Worm (Caenorhabditis elegans) whole organism, L3 larva: ENCODE data around the gene Y82E9BR.14.
A peak's percentile ranks its signal among the peaks of the same experiment; 100 is the strongest.

ENCODE experiments used
- R02D3.7 ChIP-seq: fragments of 150-350 bp; optimal IDR thresholded peaks from 2 replicates; lab custom pipeline; 2014; ENCODE audit warnings: missing biosample characterization, missing genetic modification characterization
- aly-2 ChIP-seq: fragments of 150-350 bp; optimal IDR thresholded peaks from 2 replicates; lab custom pipeline; 2014; ENCODE audit warnings: missing biosample characterization, missing genetic modification characterization
- ama-1 ChIP-seq: fragments of 150-350 bp; optimal IDR thresholded peaks from 2 replicates; lab custom pipeline; 2018
- ceh-16 ChIP-seq: sonication (generic microtip); optimal IDR thresholded peaks from 2 replicates; lab custom pipeline; 2017; ENCODE audit warnings: missing biosample characterization, missing genetic modification characterization
- ceh-28 ChIP-seq: fragments of 150-350 bp; optimal IDR thresholded peaks from 2 replicates; lab custom pipeline; 2014; ENCODE audit warnings: missing biosample characterization, missing genetic modification reagents, missing genetic modification characterization
- ceh-82 ChIP-seq: fragments of 150-350 bp; optimal IDR thresholded peaks from 2 replicates; lab custom pipeline; 2014; ENCODE audit warnings: missing biosample characterization, missing genetic modification characterization
- ceh-9 ChIP-seq: sonication (generic microtip); optimal IDR thresholded peaks from 2 replicates; lab custom pipeline; 2018; ENCODE audit warnings: missing biosample characterization, missing genetic modification characterization
- daf-12 ChIP-seq: fragments of 150-350 bp; optimal IDR thresholded peaks from 2 replicates; lab custom pipeline; 2014; ENCODE audit warnings: missing biosample characterization, missing genetic modification reagents, missing genetic modification characterization
- egl-27 ChIP-seq: sonication (generic microtip); optimal IDR thresholded peaks from 4 replicates; lab custom pipeline; 2017; ENCODE audit warnings: missing biosample characterization, missing genetic modification reagents, missing genetic modification characterization
- egl-5 ChIP-seq: fragments of 150-350 bp; optimal IDR thresholded peaks from 2 replicates; lab custom pipeline; 2017; ENCODE audit warnings: missing biosample characterization, missing genetic modification reagents, missing genetic modification characterization, inconsistent platforms
- elt-2 ChIP-seq: sonication (generic microtip); optimal IDR thresholded peaks from 2 replicates; lab custom pipeline; 2016; ENCODE audit warnings: missing genetic modification reagents, mild to moderate bottlenecking, missing genetic modification characterization, missing compliant biosample characterization
- elt-3 ChIP-seq, 3 experiments: fragments of 150-350 bp in 1 of 3; sonication (generic microtip) in 2 of 3; optimal IDR thresholded peaks; 2 replicates in 2 of 3; 4 replicates in 1 of 3; lab custom pipeline; 2014 to 2017; ENCODE audit warnings: missing biosample characterization in 3 of 3, missing genetic modification characterization in 3 of 3
- eor-1 ChIP-seq, 2 experiments: fragments of 150-350 bp; optimal IDR thresholded peaks; 2 replicates each; lab custom pipeline; 2014 to 2018; ENCODE audit warnings: missing biosample characterization in 2 of 2, missing genetic modification characterization in 2 of 2
- fkh-10 ChIP-seq: sonication (generic microtip); optimal IDR thresholded peaks from 2 replicates; lab custom pipeline; 2017; ENCODE audit warnings: missing biosample characterization, missing genetic modification reagents, missing genetic modification characterization
- fkh-2 ChIP-seq: fragments of 150-350 bp; optimal IDR thresholded peaks from 2 replicates; lab custom pipeline; 2014; ENCODE audit warnings: missing biosample characterization, missing genetic modification reagents, missing genetic modification characterization
- hmg-11 ChIP-seq: sonication (generic microtip); optimal IDR thresholded peaks from 2 replicates; lab custom pipeline; 2016; ENCODE audit warnings: missing genetic modification characterization, missing compliant biosample characterization
- jun-1 ChIP-seq: fragments of 150-350 bp; optimal IDR thresholded peaks from 2 replicates; lab custom pipeline; 2014; ENCODE audit warnings: missing biosample characterization, missing genetic modification reagents, missing genetic modification characterization
- lin-15B ChIP-seq: fragments of 150-350 bp; optimal IDR thresholded peaks from 2 replicates; lab custom pipeline; 2014; ENCODE audit warnings: missing biosample characterization, missing genetic modification characterization
- lin-39 ChIP-seq: fragments of 150-350 bp; optimal IDR thresholded peaks from 2 replicates; lab custom pipeline; 2018; ENCODE audit warnings: missing biosample characterization, missing genetic modification reagents, missing genetic modification characterization
- lsy-12 ChIP-seq: sonication (generic microtip); optimal IDR thresholded peaks from 2 replicates; lab custom pipeline; 2016; ENCODE audit warnings: mild to moderate bottlenecking, missing genetic modification characterization, missing compliant biosample characterization
- mdl-1 ChIP-seq: fragments of 150-350 bp; optimal IDR thresholded peaks from 2 replicates; lab custom pipeline; 2014; ENCODE audit warnings: missing biosample characterization, missing genetic modification characterization
- mml-1 ChIP-seq: fragments of 150-350 bp; sonication (generic microtip); optimal IDR thresholded peaks from 3 replicates; lab custom pipeline; 2014; ENCODE audit warnings: missing biosample characterization, missing genetic modification characterization
- nfya-1 ChIP-seq: sonication (generic microtip); optimal IDR thresholded peaks from 2 replicates; lab custom pipeline; 2017; ENCODE audit warnings: missing genetic modification characterization, mild to moderate bottlenecking, missing compliant biosample characterization, antibody characterized with exemption, moderate library complexity; ENCODE audit not compliant: insufficient read depth
- nhr-23 ChIP-seq: fragments of 150-350 bp; optimal IDR thresholded peaks from 2 replicates; lab custom pipeline; 2014; ENCODE audit warnings: missing biosample characterization, missing genetic modification reagents, missing genetic modification characterization
- nhr-237 ChIP-seq: fragments of 150-350 bp; optimal IDR thresholded peaks from 2 replicates; lab custom pipeline; 2014; ENCODE audit warnings: missing biosample characterization, missing genetic modification characterization
- nhr-25 ChIP-seq: sonication (generic microtip); optimal IDR thresholded peaks from 2 replicates; lab custom pipeline; 2017; ENCODE audit warnings: missing biosample characterization, missing genetic modification characterization
- nhr-43 ChIP-seq: sonication (generic microtip); optimal IDR thresholded peaks from 2 replicates; lab custom pipeline; 2016; ENCODE audit warnings: mild to moderate bottlenecking, missing genetic modification characterization, missing compliant biosample characterization; ENCODE audit not compliant: poor library complexity, severe bottlenecking
- nhr-67 ChIP-seq: fragments of 150-350 bp; optimal IDR thresholded peaks from 2 replicates; lab custom pipeline; 2014; ENCODE audit warnings: missing biosample characterization, missing genetic modification characterization
- nhr-76 ChIP-seq: fragments of 150-350 bp; sonication (generic microtip); optimal IDR thresholded peaks from 5 replicates; lab custom pipeline; 2014; ENCODE audit warnings: missing biosample characterization, missing genetic modification characterization
- pha-4 ChIP-seq: fragments of 150-350 bp; optimal IDR thresholded peaks from 2 replicates; lab custom pipeline; 2014; ENCODE audit warnings: missing biosample characterization, missing genetic modification reagents, missing genetic modification characterization
- pqm-1 ChIP-seq: fragments of 150-350 bp; optimal IDR thresholded peaks from 2 replicates; lab custom pipeline; 2017; ENCODE audit warnings: missing biosample characterization, missing genetic modification characterization, inconsistent platforms
- sea-2 ChIP-seq: fragments of 150-350 bp; sonication (generic microtip); optimal IDR thresholded peaks from 4 replicates; lab custom pipeline; 2014; ENCODE audit warnings: missing biosample characterization, missing genetic modification reagents, missing genetic modification characterization
- skn-1 ChIP-seq: fragments of 150-350 bp; optimal IDR thresholded peaks from 2 replicates; lab custom pipeline; 2014; ENCODE audit warnings: missing biosample characterization, missing genetic modification characterization
- tbx-2 ChIP-seq: sonication (generic microtip); optimal IDR thresholded peaks from 2 replicates; lab custom pipeline; 2016; ENCODE audit warnings: mild to moderate bottlenecking, missing genetic modification characterization, missing compliant biosample characterization
- unc-62 ChIP-seq: fragments of 150-350 bp; sonication (generic microtip); optimal IDR thresholded peaks from 4 replicates; lab custom pipeline; 2014; ENCODE audit warnings: missing biosample characterization, missing genetic modification reagents, missing genetic modification characterization
- zag-1 ChIP-seq: fragments of 150-350 bp; optimal IDR thresholded peaks from 2 replicates; lab custom pipeline; 2014; ENCODE audit warnings: missing biosample characterization, missing genetic modification characterization
- ztf-4 ChIP-seq: fragments of 150-350 bp; optimal IDR thresholded peaks from 2 replicates; lab custom pipeline; 2014; ENCODE audit warnings: missing biosample characterization, missing genetic modification characterization

Y82E9BR.14 gene

ce11 chrIII:1429275-1429674, 15.4 kb upstream of the Y82E9BR.14 start:
- no peak for TF ChIP-seq egl-27 (tag; lab: Kevin White, UChicago)
- no peak for TF ChIP-seq egl-5 (tag; lab: Kevin White, UChicago)
- no peak for TF ChIP-seq lsy-12
- no peak for TF ChIP-seq eor-1 (tag; optimal IDR thresholded peaks at IDR 0.05; lab: Kevin White, UChicago)
- no peak for TF ChIP-seq ceh-9 (tag; lab: Kevin White, UChicago)
- TF ChIP-seq nhr-43 (tag; lab: Kevin White, UChicago), result no peak
- no peak for TF ChIP-seq nfya-1 (tag; lab: Kevin White, UChicago)
- no peak for TF ChIP-seq nhr-237 (tag; lab: Kevin White, UChicago)
- peak; percentile 45 for TF ChIP-seq ceh-28 (tag; lab: Kevin White, UChicago)

- TF ChIP-seq nhr-23 (tag; lab: Kevin White, UChicago), result no peak
- no peak for TF ChIP-seq elt-2
- TF ChIP-seq elt-3 (tag; optimal IDR thresholded peaks at IDR 0.05; lab: Kevin White, UChicago), result no peak
- no peak for TF ChIP-seq skn-1 (tag; lab: Kevin White, UChicago)
- TF ChIP-seq pqm-1 (tag; lab: Kevin White, UChicago), result no peak
- no peak for TF ChIP-seq ama-1 (lab: Kevin White, UChicago)
- no peak for TF ChIP-seq zag-1 (tag; lab: Kevin White, UChicago)
- TF ChIP-seq ceh-28 (tag; lab: Kevin White, UChicago), result no peak
- TF ChIP-seq tbx-2 (tag; lab: Kevin White, UChicago), result no peak
- no peak for TF ChIP-seq daf-12 (tag; lab: Kevin White, UChicago)
- no peak for TF ChIP-seq mdl-1
- TF ChIP-seq fkh-2 (tag; lab: Kevin White, UChicago), result no peak
Observed at ce11 chrIII:1428448-1428847, 14.5 kb upstream of the Y82E9BR.14 start.

- TF ChIP-seq nhr-43 (tag; lab: Kevin White, UChicago), result no peak
- no peak for TF ChIP-seq ceh-28 (tag; lab: Kevin White, UChicago)
- no peak for TF ChIP-seq ceh-9 (tag; lab: Kevin White, UChicago)
- no peak for TF ChIP-seq fkh-2 (tag; lab: Kevin White, UChicago)
- no peak for TF ChIP-seq sea-2 (GFP tag; lab: Kevin White, UChicago)
- TF ChIP-seq ztf-4 (tag; lab: Kevin White, UChicago), result no peak
- TF ChIP-seq nhr-67 (tag; lab: Kevin White, UChicago), result no peak
- TF ChIP-seq unc-62 (GFP tag; lab: Kevin White, UChicago), result no peak
- no peak for TF ChIP-seq nhr-25 (tag; lab: Kevin White, UChicago)
Observed at ce11 chrIII:1427126-1427525, 13.2 kb upstream of the Y82E9BR.14 start, which contains the start of gene lelo-2. Gene lelo-2 (minus strand): TSS chrIII:1427226.

ce11 chrIII:1424305-1424704, 10.4 kb upstream of the Y82E9BR.14 start:
- TF ChIP-seq pha-4 (tag; lab: Kevin White, UChicago), result peak; percentile 53
- peak; percentile 6 for TF ChIP-seq nhr-25 (tag; lab: Kevin White, UChicago)
- TF ChIP-seq nhr-43 (tag; lab: Kevin White, UChicago), result no peak
- TF ChIP-seq jun-1 (tag; lab: Kevin White, UChicago), result peak; percentile 71
- no peak for TF ChIP-seq aly-2 (tag; lab: Kevin White, UChicago)
- TF ChIP-seq egl-27 (tag; lab: Kevin White, UChicago), result no peak
- peak; percentile 84 for TF ChIP-seq lin-39 (tag; lab: Kevin White, UChicago)
- no peak for TF ChIP-seq mdl-1
- peak; percentile 13 for TF ChIP-seq ceh-82 (tag; lab: Kevin White, UChicago)
- TF ChIP-seq hmg-11 (tag; lab: Kevin White, UChicago), result peak; percentile 94
- peak; percentile 24 for TF ChIP-seq nhr-23 (tag; lab: Kevin White, UChicago)
- peak; percentile 25 for TF ChIP-seq tbx-2 (tag; lab: Kevin White, UChicago)
- peak; percentile 1 for TF ChIP-seq pqm-1 (tag; lab: Kevin White, UChicago)
- no peak for TF ChIP-seq nhr-76 (tag; lab: Kevin White, UChicago)
- TF ChIP-seq lsy-12, result peak; percentile 73
- peak; percentile 78 for TF ChIP-seq nfya-1 (tag; lab: Kevin White, UChicago)
- peak; percentile 35 for TF ChIP-seq elt-2
- TF ChIP-seq skn-1 (tag; lab: Kevin White, UChicago), result peak; percentile 77
- TF ChIP-seq egl-5 (tag; lab: Kevin White, UChicago), result no peak
- TF ChIP-seq zag-1 (tag; lab: Kevin White, UChicago), result peak; percentile 6
- TF ChIP-seq lin-15B, result peak; percentile 94
- TF ChIP-seq mml-1 (tag; lab: Kevin White, UChicago), result no peak
- no peak for TF ChIP-seq ceh-16 (tag; lab: Kevin White, UChicago)
- peak; percentile 7 for TF ChIP-seq fkh-10 (GFP tag; lab: Kevin White, UChicago)
- TF ChIP-seq R02D3.7, result no peak
- TF ChIP-seq, all 47 proteins: peak for 16
